Comparison of ENCODE assay signal across 1 fruit fly cellular context in the genomic region with DNA sequence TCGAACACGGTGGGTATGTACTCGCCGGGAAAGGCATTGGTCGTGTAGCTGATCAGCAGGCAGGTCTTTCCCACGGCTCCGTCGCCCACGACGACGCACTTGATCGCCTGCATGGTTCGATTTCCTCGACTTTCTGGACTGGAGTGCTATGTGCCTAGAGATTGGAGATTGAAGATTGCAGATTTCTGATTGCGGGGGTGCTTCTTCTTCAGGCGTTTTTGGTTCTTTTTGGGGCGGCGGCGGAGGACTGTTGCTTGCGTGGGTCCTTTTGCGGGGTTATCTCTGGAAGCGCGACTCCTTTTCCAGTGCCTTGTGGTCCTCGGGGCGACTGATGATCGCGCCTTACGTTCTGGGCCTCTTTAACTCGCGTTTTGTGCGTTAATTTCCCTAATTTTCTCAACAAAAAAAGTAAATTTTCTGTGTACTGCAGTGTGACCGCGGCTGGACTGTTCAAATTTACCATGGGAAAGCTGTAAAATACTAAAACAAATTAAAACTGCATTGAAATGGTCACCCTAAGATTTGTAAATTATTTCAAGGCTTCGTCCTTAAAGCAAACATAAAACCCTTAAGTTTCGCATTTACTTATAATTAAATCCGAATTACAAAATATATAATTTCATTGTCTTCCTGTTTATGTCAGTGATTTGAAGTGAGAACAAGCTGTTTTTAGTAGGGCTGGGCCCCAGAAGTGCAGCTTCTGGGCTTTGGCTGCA.
A peak's percentile ranks its signal among the peaks of the same experiment; 100 is the strongest.
TF ChIP-seq lines count a peak whose summit lies in the region.

Rac1 (minus strand) TSS at position 450 of the 716 bp plus-strand sequence.
Acat2 (plus strand) TSS at position 711 of the 716 bp plus-strand sequence.

TF ChIP-seq in whole organism, embryonic, 481 proteins besides CTCF, POLR2A, EP300 and RAD21 (continued from another document and continues in another):
- no peak for TF ChIP-seq CG11696 (GFP tag; IDR thresholded peaks at IDR 0.05; lab: Robert Waterston, UW)
- TF ChIP-seq tio (GFP tag; optimal IDR thresholded peaks at IDR 0.05; lab: Kevin White, UChicago), result no peak
- peak in 1 of 2 experiments; percentile 11 for TF ChIP-seq dpn (GFP tag; optimal IDR thresholded peaks at IDR 0.05; lab: Kevin White, UChicago)
- no peak for TF ChIP-seq prd (optimal IDR thresholded peaks at IDR 0.05; lab: Kevin White, UChicago)
- no peak for TF ChIP-seq prd (GFP tag; IDR thresholded peaks at IDR 0.05; lab: Robert Waterston, UW)
- peak; percentile 73 for TF ChIP-seq MESR4 (GFP tag; optimal IDR thresholded peaks at IDR 0.05; lab: Kevin White, UChicago)
- TF ChIP-seq CG14710 (tag; optimal IDR thresholded peaks at IDR 0.05; lab: Kevin White, UChicago), result peak; percentile 76
- TF ChIP-seq CG33213 (GFP tag; optimal IDR thresholded peaks at IDR 0.05; lab: Kevin White, UChicago), result peak; percentile 7
- no peak for TF ChIP-seq CG15269 (tag; optimal IDR thresholded peaks at IDR 0.05; lab: Kevin White, UChicago)
- peak; percentile 5 for TF ChIP-seq CG13123 (GFP tag; optimal IDR thresholded peaks at IDR 0.05; lab: Kevin White, UChicago)
- 0 out of 3 replicates have a peak, but pooled peaks have one; percentile 16 for TF ChIP-seq Opbp (GFP tag; IDR thresholded peaks at IDR 0.05; lab: Robert Waterston, UW; ENCODE audit: partially characterized antibody)
- TF ChIP-seq Sry-δ (GFP tag; optimal IDR thresholded peaks at IDR 0.05; lab: Kevin White, UChicago), result peak; percentile 41
- no peak for TF ChIP-seq CG10543 (GFP tag; optimal IDR thresholded peaks at IDR 0.05; lab: Kevin White, UChicago)
- peak; percentile 85 for TF ChIP-seq pzg (GFP tag; optimal IDR thresholded peaks at IDR 0.05; lab: Kevin White, UChicago)
- TF ChIP-seq CG17361 (GFP tag; IDR thresholded peaks at IDR 0.05; lab: Robert Waterston, UW), result peak; percentile 57; the same call in 2 of the 3 replicates
- TF ChIP-seq CG8290 (GFP tag; optimal IDR thresholded peaks at IDR 0.05; lab: Kevin White, UChicago), result peak; percentile 9
- TF ChIP-seq CG8290 (tag; optimal IDR thresholded peaks at IDR 0.05; lab: Kevin White, UChicago), result no peak
- no peak for TF ChIP-seq salm (tag; optimal IDR thresholded peaks at IDR 0.05; lab: Kevin White, UChicago)
- TF ChIP-seq chm (GFP tag; IDR thresholded peaks at IDR 0.05; lab: Robert Waterston, UW), result no peak
- TF ChIP-seq CG1529 (GFP tag; optimal IDR thresholded peaks at IDR 0.05; lab: Kevin White, UChicago), result no peak
- TF ChIP-seq pros (GFP tag; optimal IDR thresholded peaks at IDR 0.05; lab: Kevin White, UChicago), result no peak
- TF ChIP-seq CG13287 (GFP tag; IDR thresholded peaks at IDR 0.05; lab: Robert Waterston, UW; ENCODE audit: partially characterized antibody), result peak; percentile 19; the same call in 1 of the 2 replicates
- TF ChIP-seq sima (GFP tag; optimal IDR thresholded peaks at IDR 0.05; lab: Kevin White, UChicago), result no peak
- peak; percentile 50 for TF ChIP-seq CG10267 (tag; optimal IDR thresholded peaks at IDR 0.05; lab: Kevin White, UChicago)
- no peak for TF ChIP-seq lov (optimal IDR thresholded peaks at IDR 0.05; lab: Kevin White, UChicago)
- no peak for TF ChIP-seq lov (GFP tag; IDR thresholded peaks at IDR 0.05; lab: Robert Waterston, UW)
- TF ChIP-seq Gug (GFP tag; IDR thresholded peaks at IDR 0.05; lab: Robert Waterston, UW), result no peak
- no peak for TF ChIP-seq psq (GFP tag; optimal IDR thresholded peaks at IDR 0.05; lab: Kevin White, UChicago)
- peak; percentile 72 for TF ChIP-seq CG12659 (GFP tag; optimal IDR thresholded peaks at IDR 0.05; lab: Kevin White, UChicago)
- TF ChIP-seq BEAF-32 (GFP tag; optimal IDR thresholded peaks at IDR 0.05; lab: Kevin White, UChicago), result peak; percentile 54
- TF ChIP-seq CG2712 (tag; optimal IDR thresholded peaks at IDR 0.05; lab: Kevin White, UChicago), result peak; percentile 56
- no peak for TF ChIP-seq Sry-β (GFP tag; optimal IDR thresholded peaks at IDR 0.05; lab: Kevin White, UChicago)
- TF ChIP-seq CG1233 (GFP tag; optimal IDR thresholded peaks at IDR 0.05; lab: Kevin White, UChicago), result no peak
- no peak for TF ChIP-seq CG4282 (GFP tag; optimal IDR thresholded peaks at IDR 0.05; lab: Kevin White, UChicago)
- peak in 1 of 3 experiments; percentile 9 for TF ChIP-seq lola (GFP tag; optimal IDR thresholded peaks at IDR 0.05; lab: Kevin White, UChicago)
- TF ChIP-seq hb (GFP tag; IDR thresholded peaks at IDR 0.05; lab: Robert Waterston, UW; ENCODE audit: partially characterized antibody), result no peak; the same call in 2 of the 3 replicates
- TF ChIP-seq CG12299 (tag; optimal IDR thresholded peaks at IDR 0.05; lab: Kevin White, UChicago), result no peak
- TF ChIP-seq ATbp (GFP tag; optimal IDR thresholded peaks at IDR 0.05; lab: Kevin White, UChicago), result no peak
- peak; percentile 70 for TF ChIP-seq CG3847 (GFP tag; IDR thresholded peaks at IDR 0.05; lab: Robert Waterston, UW)
- peak; percentile 47 for TF ChIP-seq CG17186 (GFP tag; optimal IDR thresholded peaks at IDR 0.05; lab: Kevin White, UChicago)
- TF ChIP-seq croc (GFP tag; conservative IDR thresholded peaks at IDR 0.05; lab: Robert Waterston, UW), result no peak
- TF ChIP-seq ewg (GFP tag; optimal IDR thresholded peaks at IDR 0.05; lab: Kevin White, UChicago), result no peak
- peak; percentile 92 for TF ChIP-seq CG9797 (GFP tag; optimal IDR thresholded peaks at IDR 0.05; lab: Kevin White, UChicago)
- TF ChIP-seq CG4707 (GFP tag; optimal IDR thresholded peaks at IDR 0.05; lab: Kevin White, UChicago), result no peak
- TF ChIP-seq Ets97D (GFP tag; optimal IDR thresholded peaks at IDR 0.05; lab: Kevin White, UChicago), result peak; percentile 60
- no peak for TF ChIP-seq NfI (GFP tag; optimal IDR thresholded peaks at IDR 0.05; lab: Kevin White, UChicago)
- TF ChIP-seq hth (optimal IDR thresholded peaks at IDR 0.05; lab: Kevin White, UChicago), result no peak
- no peak for TF ChIP-seq NC2α (GFP tag; optimal IDR thresholded peaks at IDR 0.05; lab: Kevin White, UChicago)
- TF ChIP-seq CG11695 (GFP tag; IDR thresholded peaks at IDR 0.05; lab: Robert Waterston, UW), result no peak
- peak; percentile 20 for TF ChIP-seq zf30C (GFP tag; optimal IDR thresholded peaks at IDR 0.05; lab: Kevin White, UChicago)
- no peak for TF ChIP-seq sisA (GFP tag; IDR thresholded peaks at IDR 0.05; lab: Robert Waterston, UW)
- TF ChIP-seq Dip3 (GFP tag; optimal IDR thresholded peaks at IDR 0.05; lab: Kevin White, UChicago), result peak; percentile 11
- TF ChIP-seq pita (GFP tag; optimal IDR thresholded peaks at IDR 0.05; lab: Kevin White, UChicago), result no peak
- TF ChIP-seq stwl (tag; optimal IDR thresholded peaks at IDR 0.05; lab: Kevin White, UChicago), result peak; percentile 56
- TF ChIP-seq nau (GFP tag; optimal IDR thresholded peaks at IDR 0.05; lab: Kevin White, UChicago), result no peak
- TF ChIP-seq trh (GFP tag; optimal IDR thresholded peaks at IDR 0.05; lab: Kevin White, UChicago), result no peak
- no peak for TF ChIP-seq ci (GFP tag; IDR thresholded peaks at IDR 0.05; lab: Robert Waterston, UW)
- TF ChIP-seq Chrac-16 (GFP tag; optimal IDR thresholded peaks at IDR 0.05; lab: Kevin White, UChicago), result no peak
- TF ChIP-seq danr (GFP tag; IDR thresholded peaks at IDR 0.05; lab: Robert Waterston, UW), result no peak
- TF ChIP-seq Awh (GFP tag; IDR thresholded peaks at IDR 0.05; lab: Robert Waterston, UW), result no peak
- no peak for TF ChIP-seq CG3726 (GFP tag; IDR thresholded peaks at IDR 0.05; lab: Robert Waterston, UW)
- TF ChIP-seq cas (GFP tag; IDR thresholded peaks at IDR 0.05; lab: Robert Waterston, UW), result no peak
- no peak for TF ChIP-seq exex (tag; optimal IDR thresholded peaks at IDR 0.05; lab: Kevin White, UChicago)
- TF ChIP-seq lilli (GFP tag; optimal IDR thresholded peaks at IDR 0.05; lab: Kevin White, UChicago), result peak; percentile 11
- TF ChIP-seq fru (optimal IDR thresholded peaks at IDR 0.05; lab: Kevin White, UChicago), result no peak
- no peak for TF ChIP-seq CG2875 (GFP tag; optimal IDR thresholded peaks at IDR 0.05; lab: Kevin White, UChicago)
- no peak for TF ChIP-seq CG8765 (GFP tag; IDR thresholded peaks at IDR 0.05; lab: Robert Waterston, UW)
- TF ChIP-seq CG15696 (tag; optimal IDR thresholded peaks at IDR 0.05; lab: Kevin White, UChicago), result no peak
- no peak for TF ChIP-seq nerfin-1 (tag; optimal IDR thresholded peaks at IDR 0.05; lab: Kevin White, UChicago)
- peak; percentile 71 for TF ChIP-seq trem (tag; optimal IDR thresholded peaks at IDR 0.05; lab: Kevin White, UChicago)
- peak; percentile 64 for TF ChIP-seq CG7928 (GFP tag; optimal IDR thresholded peaks at IDR 0.05; lab: Kevin White, UChicago)
- no peak for TF ChIP-seq CG18011 (GFP tag; optimal IDR thresholded peaks at IDR 0.05; lab: Kevin White, UChicago)
- TF ChIP-seq HLH54F (GFP tag; optimal IDR thresholded peaks at IDR 0.05; lab: Kevin White, UChicago), result no peak
- TF ChIP-seq Nf-YC (tag; optimal IDR thresholded peaks at IDR 0.05; lab: Kevin White, UChicago), result peak; percentile 43
- TF ChIP-seq shn (GFP tag; optimal IDR thresholded peaks at IDR 0.05; lab: Kevin White, UChicago), result no peak
- TF ChIP-seq Six4 (GFP tag; optimal IDR thresholded peaks at IDR 0.05; lab: Kevin White, UChicago), result no peak
- no peak for TF ChIP-seq wor (GFP tag; IDR thresholded peaks at IDR 0.05; lab: Robert Waterston, UW)
- TF ChIP-seq Xrp1 (GFP tag; IDR thresholded peaks at IDR 0.05; lab: Robert Waterston, UW), result no peak
- no peak for TF ChIP-seq CG31365 (tag; optimal IDR thresholded peaks at IDR 0.05; lab: Kevin White, UChicago)
- peak in 1 of 2 experiments; percentile 23 for TF ChIP-seq crp (GFP tag; optimal IDR thresholded peaks at IDR 0.05; lab: Kevin White, UChicago)
- TF ChIP-seq CG1792 (GFP tag; optimal IDR thresholded peaks at IDR 0.05; lab: Kevin White, UChicago), result no peak
- TF ChIP-seq CG17328 (GFP tag; IDR thresholded peaks at IDR 0.05; lab: Robert Waterston, UW), result 0 out of 2 replicates have a peak, but pooled peaks have one; percentile 30
- no peak for TF ChIP-seq CG1647 (GFP tag; optimal IDR thresholded peaks at IDR 0.05; lab: Kevin White, UChicago)
- TF ChIP-seq CG2202 (tag; optimal IDR thresholded peaks at IDR 0.05; lab: Kevin White, UChicago), result no peak
- TF ChIP-seq Eip74EF (GFP tag; optimal IDR thresholded peaks at IDR 0.05; lab: Kevin White, UChicago), result no peak
- TF ChIP-seq Lhr (GFP tag; optimal IDR thresholded peaks at IDR 0.05; lab: Kevin White, UChicago), result peak; percentile 72
- TF ChIP-seq CG8924 (tag; optimal IDR thresholded peaks at IDR 0.05; lab: Kevin White, UChicago), result peak; percentile 31
- no peak for TF ChIP-seq CG6654 (GFP tag; optimal IDR thresholded peaks at IDR 0.05; lab: Kevin White, UChicago)
- peak; percentile 18 for TF ChIP-seq sd (tag; optimal IDR thresholded peaks at IDR 0.05; lab: Kevin White, UChicago)
- TF ChIP-seq CG1603 (tag; optimal IDR thresholded peaks at IDR 0.05; lab: Kevin White, UChicago), result peak; percentile 40
- TF ChIP-seq Mes4 (GFP tag; optimal IDR thresholded peaks at IDR 0.05; lab: Kevin White, UChicago), result peak; percentile 13
- peak; percentile 16 for TF ChIP-seq CG18262 (tag; optimal IDR thresholded peaks at IDR 0.05; lab: Kevin White, UChicago)
- TF ChIP-seq CG3995 (GFP tag; optimal IDR thresholded peaks at IDR 0.05; lab: Kevin White, UChicago), result no peak
- TF ChIP-seq D19A (tag; optimal IDR thresholded peaks at IDR 0.05; lab: Kevin White, UChicago), result no peak
- TF ChIP-seq E2f2 (GFP tag; IDR thresholded peaks at IDR 0.05; lab: Robert Waterston, UW), result peak; percentile 80
- peak; percentile 27; the same call in 1 of the 2 replicates for TF ChIP-seq vvl (GFP tag; IDR thresholded peaks at IDR 0.05; lab: Robert Waterston, UW)
- TF ChIP-seq Myb (GFP tag; optimal IDR thresholded peaks at IDR 0.05; lab: Kevin White, UChicago), result peak; percentile 47
- no peak for TF ChIP-seq CG11504 (tag; optimal IDR thresholded peaks at IDR 0.05; lab: Kevin White, UChicago)
- TF ChIP-seq fd3F (GFP tag; optimal IDR thresholded peaks at IDR 0.05; lab: Kevin White, UChicago), result no peak
- TF ChIP-seq CG9727 (GFP tag; optimal IDR thresholded peaks at IDR 0.05; lab: Kevin White, UChicago), result peak; percentile 28
- no peak for TF ChIP-seq ttk (GFP tag; IDR thresholded peaks at IDR 0.05; lab: Robert Waterston, UW)
- TF ChIP-seq CG4730 (GFP tag; IDR thresholded peaks at IDR 0.05; lab: Robert Waterston, UW), result no peak
- no peak for TF ChIP-seq crc (GFP tag; optimal IDR thresholded peaks at IDR 0.05; lab: Kevin White, UChicago)
- no peak for TF ChIP-seq CG34224 (GFP tag; IDR thresholded peaks at IDR 0.05; lab: Robert Waterston, UW; ENCODE audit: partially characterized antibody)
- TF ChIP-seq CG7357 (GFP tag; IDR thresholded peaks at IDR 0.05; lab: Robert Waterston, UW), result peak; percentile 94
- no peak for TF ChIP-seq corto (GFP tag; optimal IDR thresholded peaks at IDR 0.05; lab: Kevin White, UChicago)
- TF ChIP-seq pho (GFP tag; optimal IDR thresholded peaks at IDR 0.05; lab: Kevin White, UChicago), result no peak
- no peak for TF ChIP-seq dan (GFP tag; IDR thresholded peaks at IDR 0.05; lab: Robert Waterston, UW)
- no peak for TF ChIP-seq PHDP (tag; optimal IDR thresholded peaks at IDR 0.05; lab: Kevin White, UChicago)
- TF ChIP-seq CG16779 (GFP tag; IDR thresholded peaks at IDR 0.05; lab: Robert Waterston, UW), result no peak
- TF ChIP-seq nmo (GFP tag; optimal IDR thresholded peaks at IDR 0.05; lab: Kevin White, UChicago), result peak; percentile 74
- TF ChIP-seq CG6175 (GFP tag; IDR thresholded peaks at IDR 0.05; lab: Robert Waterston, UW), result no peak
- TF ChIP-seq CG8281 (tag; optimal IDR thresholded peaks at IDR 0.05; lab: Kevin White, UChicago), result no peak
- peak in 1 of 2 experiments; percentile 35 for TF ChIP-seq Pdp1 (GFP tag; optimal IDR thresholded peaks at IDR 0.05; lab: Kevin White, UChicago)
- peak; percentile 78 for TF ChIP-seq CG17385 (GFP tag; optimal IDR thresholded peaks at IDR 0.05; lab: Kevin White, UChicago)
- no peak for TF ChIP-seq CG2129 (GFP tag; IDR thresholded peaks at IDR 0.05; lab: Robert Waterston, UW; ENCODE audit: partially characterized antibody)
- no peak for TF ChIP-seq Ravus (GFP tag; IDR thresholded peaks at IDR 0.05; lab: Robert Waterston, UW)
- no peak for TF ChIP-seq ap (GFP tag; IDR thresholded peaks at IDR 0.05; lab: Robert Waterston, UW)
- no peak for TF ChIP-seq CG12104 (GFP tag; optimal IDR thresholded peaks at IDR 0.05; lab: Kevin White, UChicago)
- no peak for TF ChIP-seq HHEX (GFP tag; optimal IDR thresholded peaks at IDR 0.05; lab: Kevin White, UChicago)
- TF ChIP-seq sim (GFP tag; IDR thresholded peaks at IDR 0.05; lab: Robert Waterston, UW), result no peak
- TF ChIP-seq CG15601 (tag; optimal IDR thresholded peaks at IDR 0.05; lab: Kevin White, UChicago), result peak; percentile 17
- no peak for TF ChIP-seq CG3065 (GFP tag; optimal IDR thresholded peaks at IDR 0.05; lab: Kevin White, UChicago)
- TF ChIP-seq CG5180 (GFP tag; optimal IDR thresholded peaks at IDR 0.05; lab: Kevin White, UChicago), result no peak
- TF ChIP-seq Hmr (GFP tag; optimal IDR thresholded peaks at IDR 0.05; lab: Kevin White, UChicago), result no peak
- peak; percentile 25 for TF ChIP-seq CG33557 (GFP tag; optimal IDR thresholded peaks at IDR 0.05; lab: Kevin White, UChicago)
